Fruit fly (Drosophila melanogaster): ENCODE measurements around the gene CG9114.

DNA sequence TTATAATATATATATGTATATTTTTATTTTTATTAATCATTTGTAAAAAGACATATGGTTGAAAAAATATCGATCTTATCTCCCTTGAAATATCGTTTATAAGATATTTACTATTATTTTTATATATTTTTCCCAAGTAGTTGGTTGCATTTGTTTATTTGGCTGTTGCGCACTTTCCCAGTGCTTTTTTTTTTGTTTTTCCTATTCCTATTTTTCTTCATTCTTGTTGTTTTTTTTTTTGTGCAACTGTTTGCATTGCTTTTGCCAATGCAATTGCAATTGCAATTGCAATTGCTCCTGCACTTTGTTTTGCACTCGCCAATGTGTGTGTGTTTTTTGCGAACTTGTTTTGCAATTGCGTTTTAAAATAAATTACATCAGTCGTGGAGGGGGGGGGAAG is 19.6 kb downstream of the CG9114 start:
- TF ChIP-seq CG8478 (optimal IDR thresholded peaks at IDR 0.05) (no peak), CTCF (optimal IDR thresholded peaks at IDR 0.05) (no peak)
